Fruit fly (Drosophila melanogaster): ENCODE results near the gene Pdss2.

Gene Pdss2

dm6 chr3L:21027657-21028255, at the start of gene Pdss2 (continued):
- TF ChIP-seq Asciz (GFP tag; optimal IDR thresholded peaks at IDR 0.05) (peak; percentile 42), CG14014 (GFP tag; IDR thresholded peaks at IDR 0.05) (peak; percentile 79), unpg (GFP tag; optimal IDR thresholded peaks at IDR 0.05) (peak; percentile 59), fu2 (GFP tag; optimal IDR thresholded peaks at IDR 0.05) (peak; percentile 51), H15 (GFP tag; IDR thresholded peaks at IDR 0.05) (peak; percentile 79; the same call in 2 of the 3 replicates), CG7987 (GFP tag; optimal IDR thresholded peaks at IDR 0.05) (peak; percentile 58), HHEX (GFP tag; optimal IDR thresholded peaks at IDR 0.05) (peak; percentile 56), CG5953 (GFP tag; IDR thresholded peaks at IDR 0.05) (no peak; the same call in 1 of the 2 replicates), CG6175 (GFP tag; IDR thresholded peaks at IDR 0.05) (peak; percentile 92), luna (GFP tag; optimal IDR thresholded peaks at IDR 0.05) (peak; percentile 59), gro (GFP tag; optimal IDR thresholded peaks at IDR 0.05) (peak; percentile 72), row (GFP tag; IDR thresholded peaks at IDR 0.05) (peak; percentile 92), sens (GFP tag) (peak; percentile 91), CG2120 (GFP tag; optimal IDR thresholded peaks at IDR 0.05) (peak; percentile 86), CoRest (tag; optimal IDR thresholded peaks at IDR 0.05) (peak; percentile 87), chn (GFP tag; optimal IDR thresholded peaks at IDR 0.05) (peak; percentile 91), Opbp (GFP tag; IDR thresholded peaks at IDR 0.05; ENCODE audit: partially characterized antibody) (peak; percentile 75), CG4404 (GFP tag; IDR thresholded peaks at IDR 0.05) (peak; percentile 70), tll (GFP tag; optimal IDR thresholded peaks at IDR 0.05) (no peak), Taf1 (GFP tag; IDR thresholded peaks at IDR 0.05) (peak; percentile 41; the same call in 1 of the 2 replicates), knrl (GFP tag; IDR thresholded peaks at IDR 0.05; ENCODE audit: partially characterized antibody) (peak; percentile 73), amos (GFP tag; IDR thresholded peaks at IDR 0.05; ENCODE audit: partially characterized antibody) (peak; percentile 76), Eip74EF (GFP tag; optimal IDR thresholded peaks at IDR 0.05) (peak in 1 of 2 experiments; percentile 47), CG1603 (tag; optimal IDR thresholded peaks at IDR 0.05) (peak; percentile 59), CG9876 (GFP tag; optimal IDR thresholded peaks at IDR 0.05) (peak; percentile 61), CG7963 (GFP tag; IDR thresholded peaks at IDR 0.05; ENCODE audit: partially characterized antibody) (0 out of 3 replicates have a peak, but pooled peaks have one; percentile 47), CG17829 (tag; optimal IDR thresholded peaks at IDR 0.05) (peak; percentile 71), CG8359 (GFP tag; optimal IDR thresholded peaks at IDR 0.05; ENCODE audit: borderline replicate concordance) (no peak), dati (GFP tag; IDR thresholded peaks at IDR 0.05) (no peak), CG14441 (GFP tag; IDR thresholded peaks at IDR 0.05) (peak; percentile 77), Xbp1 (GFP tag; optimal IDR thresholded peaks at IDR 0.05) (peak; percentile 85), ap (GFP tag; IDR thresholded peaks at IDR 0.05) (peak; percentile 50), Spps (tag; optimal IDR thresholded peaks at IDR 0.05) (no peak), CG3407 (GFP tag; optimal IDR thresholded peaks at IDR 0.05) (peak; percentile 23), tgo (GFP tag; IDR thresholded peaks at IDR 0.05) (peak; percentile 76), br (optimal IDR thresholded peaks at IDR 0.05) (no peak), Scr (GFP tag; IDR thresholded peaks at IDR 0.05; ENCODE audit: partially characterized antibody) (peak; percentile 74), CG6765 (GFP tag; optimal IDR thresholded peaks at IDR 0.05) (peak; percentile 50), al (GFP tag; IDR thresholded peaks at IDR 0.05) (peak; percentile 79), HLH3B (GFP tag; IDR thresholded peaks at IDR 0.05) (peak; percentile 57; the same call in 1 of the 2 replicates), CG7372 (GFP tag; IDR thresholded peaks at IDR 0.05) (peak; percentile 76), Hmr (GFP tag; optimal IDR thresholded peaks at IDR 0.05) (peak; percentile 76), CG4707 (GFP tag; optimal IDR thresholded peaks at IDR 0.05) (peak; percentile 4), phol (tag; optimal IDR thresholded peaks at IDR 0.05) (peak; percentile 76), gcm (GFP tag; optimal IDR thresholded peaks at IDR 0.05) (no peak), ttk (GFP tag; IDR thresholded peaks at IDR 0.05) (peak; percentile 71), NFAT (GFP tag; IDR thresholded peaks at IDR 0.05) (peak; percentile 89), CG31365 (tag; optimal IDR thresholded peaks at IDR 0.05) (no peak), CG31441 (GFP tag; IDR thresholded peaks at IDR 0.05) (peak; percentile 68)
